Fruit fly (Drosophila melanogaster): ENCODE measurements around the gene Tspo.
A peak's percentile ranks its signal among the peaks of the same experiment; 100 is the strongest.

- TF ChIP-seq h (GFP tag; optimal IDR thresholded peaks at IDR 0.05), result peak; percentile 51
- no peak for TF ChIP-seq Dfd (GFP tag; optimal IDR thresholded peaks at IDR 0.05)
- TF ChIP-seq psq (GFP tag; optimal IDR thresholded peaks at IDR 0.05), result no peak
- peak; percentile 26 for TF ChIP-seq Sp1 (GFP tag; optimal IDR thresholded peaks at IDR 0.05)
- no peak for TF ChIP-seq Hnf4 (GFP tag; optimal IDR thresholded peaks at IDR 0.05)
Measured at dm6 chr2L:552432-552929, 6.9 kb upstream of the Tspo start, which contains the start of gene Ets21C.
